Fruit fly (Drosophila melanogaster) whole organism, embryonic: ENCODE results near the gene CG1971.

Experiments used
- Abd-B ChIP-seq: fragments of 200-800 bp; sonication (Bioruptor generic); optimal IDR thresholded peaks from 2 replicates; lab custom pipeline; 2018; ENCODE audit warnings: missing biosample characterization, mild to moderate bottlenecking, missing genetic modification characterization, moderate library complexity
- B-H2 ChIP-seq: fragments of 200-800 bp; sonication (Bioruptor generic); optimal IDR thresholded peaks from 2 replicates; lab custom pipeline; 2018; ENCODE audit warnings: missing biosample characterization, mild to moderate bottlenecking, missing genetic modification characterization
- CG10267 ChIP-seq: fragments of 200-800 bp; sonication (Bioruptor generic); optimal IDR thresholded peaks from 2 replicates; lab custom pipeline; 2018; ENCODE audit warnings: missing biosample characterization, mild to moderate bottlenecking, missing genetic modification characterization, moderate library complexity
- CG10959 ChIP-seq: fragments of 200-800 bp; sonication (Bioruptor generic); IDR thresholded peaks from 2 replicates; pipeline ENCODE4 v1.3.6; 2022; ENCODE audit warnings: missing biosample characterization, missing genetic modification characterization
- CG11085 ChIP-seq: fragments of 200-800 bp; sonication (Bioruptor generic); IDR thresholded peaks from 2 replicates; pipeline ENCODE4 v1.3.6; 2022; ENCODE audit warnings: missing biosample characterization, missing genetic modification characterization
- CG11247 ChIP-seq: fragments of 200-800 bp; sonication (Bioruptor generic); IDR thresholded peaks from 2 replicates; pipeline ENCODE4 v1.3.6; 2022; ENCODE audit warnings: missing biosample characterization, missing genetic modification characterization
- CG15011 ChIP-seq: fragments of 200-800 bp; sonication (Bioruptor generic); optimal IDR thresholded peaks from 3 replicates; lab custom pipeline; 2018; ENCODE audit warnings: missing biosample characterization, mild to moderate bottlenecking, missing genetic modification characterization
- CG17359 ChIP-seq: fragments of 200-800 bp; sonication (Bioruptor generic); optimal IDR thresholded peaks from 3 replicates; lab custom pipeline; 2018; ENCODE audit warnings: missing biosample characterization, mild to moderate bottlenecking, missing genetic modification characterization, moderate library complexity
- CG17612 ChIP-seq: fragments of 200-800 bp; sonication (Bioruptor generic); IDR thresholded peaks from 2 replicates; pipeline ENCODE4 v1.3.6; 2022; ENCODE audit warnings: missing biosample characterization, missing genetic modification characterization
- CG2202 ChIP-seq: fragments of 200-800 bp; sonication (Bioruptor generic); optimal IDR thresholded peaks from 2 replicates; lab custom pipeline; 2018; ENCODE audit warnings: missing biosample characterization, mild to moderate bottlenecking, missing genetic modification characterization
- CG2889 ChIP-seq: fragments of 200-800 bp; sonication (Bioruptor generic); IDR thresholded peaks from 3 replicates; pipeline ENCODE4 v1.3.6; 2022; ENCODE audit warnings: missing biosample characterization, missing genetic modification characterization
- CG4282 ChIP-seq: fragments of 200-800 bp; sonication (Bioruptor generic); optimal IDR thresholded peaks from 2 replicates; lab custom pipeline; 2016; ENCODE audit warnings: missing biosample characterization, missing genetic modification characterization
- CG4424 ChIP-seq: fragments of 200-800 bp; sonication (Bioruptor generic); optimal IDR thresholded peaks from 3 replicates; lab custom pipeline; 2016; ENCODE audit warnings: missing biosample characterization, missing genetic modification characterization
- CG4820 ChIP-seq: fragments of 200-800 bp; sonication (Bioruptor generic); optimal IDR thresholded peaks from 3 replicates; lab custom pipeline; 2016; ENCODE audit warnings: missing biosample characterization, missing genetic modification characterization
- CG6791 ChIP-seq: fragments of 200-800 bp; sonication (Bioruptor generic); IDR thresholded peaks from 3 replicates; pipeline ENCODE4 v1.3.6; 2022; ENCODE audit warnings: missing biosample characterization, missing genetic modification characterization; ENCODE audit not compliant: partially characterized antibody
- CG7372 ChIP-seq: fragments of 200-800 bp; sonication (Bioruptor generic); IDR thresholded peaks from 2 replicates; pipeline ENCODE4 v1.3.6; 2022; ENCODE audit warnings: missing biosample characterization, missing genetic modification characterization
- CG7987 ChIP-seq: fragments of 200-800 bp; sonication (Bioruptor generic); optimal IDR thresholded peaks from 2 replicates; lab custom pipeline; 2018; ENCODE audit warnings: missing biosample characterization, mild to moderate bottlenecking, missing genetic modification characterization, moderate library complexity
- CG9797 ChIP-seq: fragments of 200-800 bp; sonication (Bioruptor generic); optimal IDR thresholded peaks from 3 replicates; lab custom pipeline; 2018; ENCODE audit warnings: missing biosample characterization, mild to moderate bottlenecking, missing genetic modification characterization
- CrebB ChIP-seq: fragments of 200-800 bp; sonication (Bioruptor generic); optimal IDR thresholded peaks from 3 replicates; lab custom pipeline; 2018; ENCODE audit warnings: missing biosample characterization, mild to moderate bottlenecking, missing genetic modification characterization
- Dad ChIP-seq: fragments of 200-800 bp; sonication (Bioruptor generic); optimal IDR thresholded peaks from 3 replicates; lab custom pipeline; 2016; ENCODE audit warnings: missing biosample characterization, missing genetic modification characterization
- Dip3 ChIP-seq: fragments of 200-800 bp; sonication (Bioruptor generic); optimal IDR thresholded peaks from 3 replicates; lab custom pipeline; 2016; ENCODE audit warnings: missing biosample characterization, missing genetic modification characterization
- ERR ChIP-seq: fragments of 200-800 bp; sonication (Bioruptor generic); optimal IDR thresholded peaks from 2 replicates; lab custom pipeline; 2016; ENCODE audit warnings: missing biosample characterization, missing genetic modification characterization
- MBD-R2 ChIP-seq: fragments of 200-800 bp; sonication (Bioruptor generic); IDR thresholded peaks from 2 replicates; pipeline ENCODE4 v1.3.6; 2022; ENCODE audit warnings: missing biosample characterization, missing genetic modification characterization
- Mrtf ChIP-seq: fragments of 200-800 bp; sonication (Bioruptor generic); IDR thresholded peaks from 3 replicates; pipeline ENCODE4 v1.3.6; 2022; ENCODE audit warnings: missing biosample characterization, missing genetic modification characterization
- NFAT ChIP-seq: fragments of 200-800 bp; sonication (Bioruptor generic); IDR thresholded peaks from 2 replicates; pipeline ENCODE4 v1.3.6; 2022; ENCODE audit warnings: missing biosample characterization, missing genetic modification characterization
- Nf-YC ChIP-seq: fragments of 200-800 bp; optimal IDR thresholded peaks from 3 replicates; lab custom pipeline; 2019; ENCODE audit warnings: missing biosample characterization, mild to moderate bottlenecking, missing genetic modification characterization, moderate library complexity
- Pdp1 ChIP-seq, 2 experiments: fragments of 200-800 bp; sonication (Bioruptor generic); optimal IDR thresholded peaks; 3 replicates each; lab custom pipeline; 2016; ENCODE audit warnings: missing biosample characterization in 2 of 2, missing genetic modification characterization in 2 of 2, mild to moderate bottlenecking in 1 of 2, moderate library complexity in 1 of 2
- Stat92E ChIP-seq, 3 experiments: fragments of >200 bp in 2 of 3; fragments of 200-800 bp in 1 of 3; sonication (Bioruptor generic) in 1 of 3; optimal IDR thresholded peaks; 2 replicates each; lab custom pipeline; 2017 to 2019; ENCODE audit warnings: missing biosample characterization in 3 of 3, missing genetic modification characterization in 3 of 3, mild to moderate bottlenecking in 1 of 3, moderate library complexity in 1 of 3
- TFAM ChIP-seq: fragments of 200-800 bp; sonication (Bioruptor generic); optimal IDR thresholded peaks from 2 replicates; lab custom pipeline; 2017; ENCODE audit warnings: missing biosample characterization, missing genetic modification characterization, inconsistent platforms
- ac ChIP-seq: fragments of 200-800 bp; sonication (Bioruptor generic); optimal IDR thresholded peaks from 3 replicates; lab custom pipeline; 2017; ENCODE audit warnings: missing biosample characterization, mild to moderate bottlenecking, missing genetic modification characterization
- bbx ChIP-seq: fragments of 200-800 bp; sonication (Bioruptor generic); IDR thresholded peaks from 2 replicates; pipeline ENCODE4 v1.3.6; 2022; ENCODE audit warnings: missing biosample characterization, missing genetic modification characterization; ENCODE audit not compliant: partially characterized antibody
- cato ChIP-seq: fragments of 200-800 bp; sonication (Bioruptor generic); optimal IDR thresholded peaks from 2 replicates; lab custom pipeline; 2016; ENCODE audit warnings: missing biosample characterization, missing genetic modification characterization, borderline replicate concordance
- ci ChIP-seq: fragments of 200-800 bp; sonication (Bioruptor generic); IDR thresholded peaks from 3 replicates; pipeline ENCODE4 v1.3.6; 2022; ENCODE audit warnings: missing biosample characterization, missing genetic modification characterization
- corto ChIP-seq: fragments of 200-800 bp; sonication (Bioruptor generic); optimal IDR thresholded peaks from 2 replicates; lab custom pipeline; 2016; ENCODE audit warnings: missing biosample characterization, mild to moderate bottlenecking, missing genetic modification characterization, moderate library complexity
- croc ChIP-seq: fragments of 200-800 bp; sonication (Bioruptor generic); conservative IDR thresholded peaks from 3 replicates; pipeline ENCODE4 v1.3.6; 2022; ENCODE audit warnings: missing biosample characterization, missing genetic modification characterization
- ems ChIP-seq: fragments of 200-800 bp; sonication (Bioruptor generic); optimal IDR thresholded peaks from 3 replicates; lab custom pipeline; 2016; ENCODE audit warnings: missing biosample characterization, missing genetic modification characterization
- ewg ChIP-seq: fragments of 200-800 bp; sonication (Bioruptor generic); optimal IDR thresholded peaks from 3 replicates; lab custom pipeline; 2017; ENCODE audit warnings: mild to moderate bottlenecking, missing biosample characterization, missing genetic modification reagents, missing genetic modification characterization
- gcm ChIP-seq: fragments of 200-800 bp; sonication (Bioruptor generic); optimal IDR thresholded peaks from 2 replicates; lab custom pipeline; 2019; ENCODE audit warnings: missing biosample characterization, mild to moderate bottlenecking, missing genetic modification characterization, moderate library complexity
- gsb-n ChIP-seq: fragments of 200-800 bp; sonication (Bioruptor generic); optimal IDR thresholded peaks from 3 replicates; lab custom pipeline; 2018; ENCODE audit warnings: missing biosample characterization, mild to moderate bottlenecking, missing genetic modification characterization
- h ChIP-seq: fragments of >200 bp; optimal IDR thresholded peaks from 2 replicates; lab custom pipeline; 2017
- mld ChIP-seq: fragments of 200-800 bp; sonication (Bioruptor generic); IDR thresholded peaks from 3 replicates; pipeline ENCODE4 v1.3.6; 2022; ENCODE audit warnings: missing biosample characterization, missing genetic modification characterization; ENCODE audit not compliant: partially characterized antibody
- nerfin-1 ChIP-seq: fragments of 200-800 bp; sonication (Bioruptor generic); optimal IDR thresholded peaks from 3 replicates; lab custom pipeline; 2019; ENCODE audit warnings: missing biosample characterization, mild to moderate bottlenecking, missing genetic modification characterization, moderate library complexity
- nom ChIP-seq: fragments of 200-800 bp; sonication (Bioruptor generic); optimal IDR thresholded peaks from 2 replicates; lab custom pipeline; 2017; ENCODE audit warnings: missing biosample characterization, missing genetic modification characterization, mild to moderate bottlenecking, moderate library complexity, missing genetic modification reagents
- stwl ChIP-seq: fragments of 200-800 bp; sonication (Bioruptor generic); optimal IDR thresholded peaks from 3 replicates; lab custom pipeline; 2018; ENCODE audit warnings: missing biosample characterization, mild to moderate bottlenecking, missing genetic modification characterization, moderate library complexity
- trh ChIP-seq: fragments of 200-800 bp; sonication (Bioruptor generic); optimal IDR thresholded peaks from 2 replicates; lab custom pipeline; 2016; ENCODE audit warnings: missing biosample characterization, missing genetic modification characterization
- twi ChIP-seq: fragments of 200-800 bp; optimal IDR thresholded peaks from 2 replicates; lab custom pipeline; 2019; ENCODE audit warnings: missing biosample characterization, mild to moderate bottlenecking, missing genetic modification characterization, moderate library complexity
- wek ChIP-seq: fragments of 200-800 bp; sonication (Bioruptor generic); optimal IDR thresholded peaks from 3 replicates; lab custom pipeline; 2018; ENCODE audit warnings: missing biosample characterization, mild to moderate bottlenecking, missing genetic modification characterization, moderate library complexity
- yki ChIP-seq: fragments of >200 bp; optimal IDR thresholded peaks from 3 replicates; lab custom pipeline; 2018
- zen ChIP-seq: fragments of 200-800 bp; sonication (Bioruptor generic); optimal IDR thresholded peaks from 3 replicates; lab custom pipeline; 2018; ENCODE audit warnings: missing biosample characterization, mild to moderate bottlenecking, missing genetic modification characterization, moderate library complexity

CG1971 gene

dm6 chr3R:31776583-31777362 is 28.5 kb upstream of the CG1971 start, which contains the start of the genes CG2126 and faf (continued):
- TF ChIP-seq CG11085 (GFP tag; lab: Robert Waterston, UW) (peak; percentile 60; the same call in 1 of the 2 replicates), mld (GFP tag; lab: Robert Waterston, UW) (no peak), Nf-YC (tag; lab: Kevin White, UChicago) (peak; percentile 76), CG6791 (GFP tag; lab: Robert Waterston, UW) (no peak), stwl (tag; lab: Kevin White, UChicago) (peak; percentile 40), bbx (GFP tag; lab: Robert Waterston, UW) (peak; percentile 26; the same call in 1 of the 2 replicates), NFAT (peak; percentile 85), MBD-R2 (GFP tag; lab: Robert Waterston, UW) (peak; percentile 29), h (lab: Kevin White, UChicago) (no peak), croc (GFP tag; lab: Robert Waterston, UW) (0 out of 3 replicates have a peak, but pooled peaks have one; percentile 35), CG2889 (GFP tag; lab: Robert Waterston, UW) (peak; percentile 56; the same call in 2 of the 3 replicates), CG4282 (GFP tag; lab: Kevin White, UChicago) (no peak), ci (GFP tag; lab: Robert Waterston, UW) (peak; percentile 84), CrebB (tag; lab: Kevin White, UChicago) (no peak), CG11247 (GFP tag; lab: Robert Waterston, UW) (peak; percentile 73), TFAM (no peak), CG4424 (GFP tag; lab: Kevin White, UChicago) (peak; percentile 74), ERR (GFP tag; lab: Kevin White, UChicago) (no peak), CG15011 (GFP tag; lab: Kevin White, UChicago) (peak; percentile 59), CG7987 (GFP tag; lab: Kevin White, UChicago) (peak; percentile 36), twi (peak; percentile 58), Dad (peak; percentile 5), B-H2 (GFP tag; lab: Kevin White, UChicago) (peak; percentile 84), CG9797 (GFP tag; lab: Kevin White, UChicago) (peak; percentile 30), CG17359 (tag; lab: Kevin White, UChicago) (peak; percentile 78), CG4820 (peak; percentile 61), CG10959 (GFP tag; lab: Robert Waterston, UW) (no peak), Stat92E (GFP tag; optimal IDR thresholded peaks at IDR 0.05; lab: Kevin White, UChicago) (no peak), ems (GFP tag; lab: Kevin White, UChicago) (peak; percentile 47), nom (peak; percentile 13), zen (tag; lab: Kevin White, UChicago) (peak; percentile 64), trh (GFP tag; lab: Kevin White, UChicago) (peak; percentile 63), ac (GFP tag; lab: Kevin White, UChicago) (no peak), ewg (GFP tag; lab: Kevin White, UChicago) (peak; percentile 56), Pdp1 (GFP tag; optimal IDR thresholded peaks at IDR 0.05; lab: Kevin White, UChicago) (peak; percentile 54 to 68), CG2202 (tag; lab: Kevin White, UChicago) (peak; percentile 49), Abd-B (peak; percentile 81), Dip3 (GFP tag; lab: Kevin White, UChicago) (peak; percentile 61), yki (lab: Kevin White, UChicago) (no peak), wek (GFP tag; lab: Kevin White, UChicago) (no peak), corto (no peak), gcm (GFP tag; lab: Kevin White, UChicago) (peak; percentile 73), CG7372 (GFP tag; lab: Robert Waterston, UW) (peak; percentile 57; the same call in 1 of the 2 replicates), gsb-n (tag; lab: Kevin White, UChicago) (peak; percentile 67), CG17612 (GFP tag; lab: Robert Waterston, UW) (no peak; the same call in 1 of the 2 replicates), CG10267 (peak; percentile 80), nerfin-1 (tag; lab: Kevin White, UChicago) (peak; percentile 45), Mrtf (GFP tag; lab: Robert Waterston, UW) (peak; percentile 47; the same call in 1 of the 3 replicates), cato (GFP tag; lab: Kevin White, UChicago) (peak; percentile 60)
